Fruit fly (Drosophila melanogaster) whole organism, embryonic: ENCODE results near the gene Mondo.
A peak's percentile ranks its signal among the peaks of the same experiment; 100 is the strongest.

Experiments
- Aef1 ChIP-seq: fragments of 200-800 bp; sonication (Bioruptor generic); IDR thresholded peaks from 3 replicates; pipeline ENCODE4 v1.3.6; 2022; ENCODE audit warnings: missing biosample characterization, missing genetic modification characterization
- Bgb ChIP-seq: fragments of 200-800 bp; sonication (Bioruptor generic); IDR thresholded peaks from 2 replicates; pipeline ENCODE4 v1.3.6; 2022; ENCODE audit warnings: missing biosample characterization, missing genetic modification characterization; ENCODE audit not compliant: partially characterized antibody
- CG10209 ChIP-seq: fragments of 200-800 bp; sonication (Bioruptor generic); optimal IDR thresholded peaks from 3 replicates; lab custom pipeline; 2017; ENCODE audit warnings: missing biosample characterization, mild to moderate bottlenecking, missing genetic modification characterization, missing genetic modification reagents
- CG1024 ChIP-seq: fragments of 200-800 bp; sonication (Bioruptor generic); IDR thresholded peaks from 2 replicates; pipeline ENCODE4 v1.3.6; 2022; ENCODE audit warnings: missing biosample characterization, missing genetic modification characterization
- CG12659 ChIP-seq: fragments of 200-800 bp; sonication (Bioruptor generic); optimal IDR thresholded peaks from 3 replicates; lab custom pipeline; 2017; ENCODE audit warnings: mild to moderate bottlenecking, missing biosample characterization, missing genetic modification reagents, missing genetic modification characterization
- CG13624 ChIP-seq: fragments of 200-800 bp; sonication (Bioruptor generic); optimal IDR thresholded peaks from 2 replicates; lab custom pipeline; 2016; ENCODE audit warnings: missing biosample characterization, missing genetic modification characterization
- CG15601 ChIP-seq: fragments of 200-800 bp; sonication (Bioruptor generic); optimal IDR thresholded peaks from 3 replicates; lab custom pipeline; 2019; ENCODE audit warnings: missing biosample characterization, mild to moderate bottlenecking, missing genetic modification characterization, moderate library complexity
- CG1603 ChIP-seq: fragments of 200-800 bp; sonication (Bioruptor generic); optimal IDR thresholded peaks from 2 replicates; lab custom pipeline; 2019; ENCODE audit warnings: missing biosample characterization, mild to moderate bottlenecking, missing genetic modification characterization, moderate library complexity
- CG17328 ChIP-seq: fragments of 200-800 bp; sonication (Bioruptor generic); IDR thresholded peaks from 2 replicates; pipeline ENCODE4 v1.3.6; 2022; ENCODE audit warnings: missing biosample characterization, missing genetic modification characterization
- CG18262 ChIP-seq: fragments of 200-800 bp; optimal IDR thresholded peaks from 3 replicates; lab custom pipeline; 2019; ENCODE audit warnings: missing biosample characterization, mild to moderate bottlenecking, missing genetic modification characterization, moderate library complexity
- CG31441 ChIP-seq: fragments of 200-800 bp; sonication (Bioruptor generic); IDR thresholded peaks from 2 replicates; pipeline ENCODE4 v1.3.6; 2022; ENCODE audit warnings: missing biosample characterization, missing genetic modification characterization
- CG32532 ChIP-seq: fragments of 200-800 bp; sonication (Bioruptor generic); IDR thresholded peaks from 2 replicates; pipeline ENCODE4 v1.3.6; 2022; ENCODE audit warnings: missing biosample characterization, missing genetic modification characterization
- CG33213 ChIP-seq: fragments of 200-800 bp; sonication (Bioruptor generic); optimal IDR thresholded peaks from 3 replicates; lab custom pipeline; 2016; ENCODE audit warnings: missing biosample characterization, missing genetic modification characterization
- CG8388 ChIP-seq: fragments of 200-800 bp; sonication (Bioruptor generic); optimal IDR thresholded peaks from 2 replicates; lab custom pipeline; 2019; ENCODE audit warnings: missing biosample characterization, mild to moderate bottlenecking, missing genetic modification characterization, moderate library complexity
- CG8924 ChIP-seq: fragments of 200-800 bp; optimal IDR thresholded peaks from 3 replicates; lab custom pipeline; 2019; ENCODE audit warnings: missing biosample characterization, mild to moderate bottlenecking, missing genetic modification characterization, moderate library complexity
- CG9932 ChIP-seq: fragments of 200-800 bp; sonication (Bioruptor generic); IDR thresholded peaks from 2 replicates; pipeline ENCODE4 v1.3.6; 2022; ENCODE audit warnings: missing biosample characterization, missing genetic modification characterization
- Dbx ChIP-seq: fragments of 200-800 bp; sonication (Bioruptor generic); IDR thresholded peaks from 3 replicates; pipeline ENCODE4 v1.3.6; 2022; ENCODE audit warnings: missing biosample characterization, missing genetic modification characterization
- Dfd ChIP-seq, 2 experiments: fragments of >200 bp; optimal IDR thresholded peaks; 2 replicates each; lab custom pipeline; 2017; ENCODE audit warnings: missing biosample characterization in 2 of 2, missing genetic modification characterization in 2 of 2
- Doc2 ChIP-seq: fragments of 200-800 bp; sonication (Bioruptor generic); IDR thresholded peaks from 2 replicates; pipeline ENCODE4 v1.3.6; 2022; ENCODE audit warnings: missing biosample characterization, missing genetic modification characterization
- HLHmδ ChIP-seq: fragments of 200-800 bp; sonication (Bioruptor generic); optimal IDR thresholded peaks from 2 replicates; lab custom pipeline; 2018; ENCODE audit warnings: missing biosample characterization, mild to moderate bottlenecking, missing genetic modification characterization, moderate library complexity
- Hand ChIP-seq: fragments of 200-800 bp; sonication (Bioruptor generic); optimal IDR thresholded peaks from 2 replicates; lab custom pipeline; 2017; ENCODE audit warnings: mild to moderate bottlenecking, missing biosample characterization, missing genetic modification reagents, missing genetic modification characterization
- HmgD ChIP-seq: fragments of 200-800 bp; sonication (Bioruptor generic); optimal IDR thresholded peaks from 3 replicates; lab custom pipeline; 2016; ENCODE audit warnings: missing biosample characterization, missing genetic modification characterization
- Lhr ChIP-seq: fragments of 200-800 bp; sonication (Bioruptor generic); optimal IDR thresholded peaks from 3 replicates; lab custom pipeline; 2017; ENCODE audit warnings: mild to moderate bottlenecking, missing biosample characterization, missing genetic modification reagents, missing genetic modification characterization
- MBD-R2 ChIP-seq: fragments of 200-800 bp; sonication (Bioruptor generic); IDR thresholded peaks from 2 replicates; pipeline ENCODE4 v1.3.6; 2022; ENCODE audit warnings: missing biosample characterization, missing genetic modification characterization
- Optix ChIP-seq: fragments of 200-800 bp; sonication (Bioruptor generic); IDR thresholded peaks from 3 replicates; pipeline ENCODE4 v1.3.6; 2022; ENCODE audit warnings: missing biosample characterization, missing genetic modification characterization
- Pdp1 ChIP-seq, 2 experiments: fragments of 200-800 bp; sonication (Bioruptor generic); optimal IDR thresholded peaks; 3 replicates each; lab custom pipeline; 2016; ENCODE audit warnings: missing biosample characterization in 2 of 2, missing genetic modification characterization in 2 of 2, mild to moderate bottlenecking in 1 of 2, moderate library complexity in 1 of 2
- Ptx1 ChIP-seq: fragments of 200-800 bp; sonication (Bioruptor generic); IDR thresholded peaks from 2 replicates; pipeline ENCODE4 v1.3.6; 2022; ENCODE audit warnings: missing biosample characterization, missing genetic modification characterization
- Scr ChIP-seq: fragments of 200-800 bp; sonication (Bioruptor generic); IDR thresholded peaks from 2 replicates; pipeline ENCODE4 v1.3.6; 2022; ENCODE audit warnings: missing biosample characterization, missing genetic modification characterization; ENCODE audit not compliant: partially characterized antibody
- Sry-β ChIP-seq: fragments of 200-800 bp; sonication (Bioruptor generic); optimal IDR thresholded peaks from 2 replicates; lab custom pipeline; 2018; ENCODE audit warnings: missing biosample characterization, mild to moderate bottlenecking, missing genetic modification characterization, moderate library complexity
- Vsx1 ChIP-seq: fragments of 200-800 bp; sonication (Bioruptor generic); optimal IDR thresholded peaks from 2 replicates; lab custom pipeline; 2017; ENCODE audit warnings: missing biosample characterization, mild to moderate bottlenecking, missing genetic modification characterization, missing genetic modification reagents
- caup ChIP-seq: fragments of 200-800 bp; sonication (Bioruptor generic); optimal IDR thresholded peaks from 3 replicates; lab custom pipeline; 2017; ENCODE audit warnings: missing biosample characterization, mild to moderate bottlenecking, missing genetic modification characterization, moderate library complexity; ENCODE audit not compliant: severe bottlenecking
- danr ChIP-seq: fragments of 200-800 bp; sonication (Bioruptor generic); IDR thresholded peaks from 2 replicates; pipeline ENCODE4 v1.3.6; 2022; ENCODE audit warnings: missing biosample characterization, missing genetic modification characterization
- dpn ChIP-seq, 2 experiments: fragments of 200-800 bp; sonication (Bioruptor generic); optimal IDR thresholded peaks; 3 replicates each; lab custom pipeline; 2016; ENCODE audit warnings: missing biosample characterization in 2 of 2, missing genetic modification characterization in 2 of 2
- eve ChIP-seq, 2 experiments: fragments of >200 bp; optimal IDR thresholded peaks; 2 replicates each; lab custom pipeline; 2017; ENCODE audit warnings: missing biosample characterization in 2 of 2, missing genetic modification characterization in 2 of 2
- ewg ChIP-seq: fragments of 200-800 bp; sonication (Bioruptor generic); optimal IDR thresholded peaks from 3 replicates; lab custom pipeline; 2017; ENCODE audit warnings: mild to moderate bottlenecking, missing biosample characterization, missing genetic modification reagents, missing genetic modification characterization
- fd64A ChIP-seq: fragments of 200-800 bp; sonication (Bioruptor generic); optimal IDR thresholded peaks from 3 replicates; lab custom pipeline; 2018; ENCODE audit warnings: missing biosample characterization, mild to moderate bottlenecking, missing genetic modification characterization
- gfzf ChIP-seq: fragments of 200-800 bp; sonication (Bioruptor generic); optimal IDR thresholded peaks from 2 replicates; lab custom pipeline; 2016; ENCODE audit warnings: missing biosample characterization, mild to moderate bottlenecking, missing genetic modification characterization, moderate library complexity
- her ChIP-seq: fragments of 200-800 bp; sonication (Bioruptor generic); optimal IDR thresholded peaks from 2 replicates; lab custom pipeline; 2016; ENCODE audit warnings: missing biosample characterization, missing genetic modification characterization
- ken ChIP-seq: fragments of 200-800 bp; sonication (Bioruptor generic); IDR thresholded peaks from 3 replicates; pipeline ENCODE4 v1.3.6; 2022; ENCODE audit warnings: missing biosample characterization, missing genetic modification characterization
- nerfin-2 ChIP-seq: fragments of 200-800 bp; sonication (Bioruptor generic); IDR thresholded peaks from 2 replicates; pipeline ENCODE4 v1.3.6; 2022; ENCODE audit warnings: missing biosample characterization, missing genetic modification characterization; ENCODE audit not compliant: partially characterized antibody
- nom ChIP-seq: fragments of 200-800 bp; sonication (Bioruptor generic); optimal IDR thresholded peaks from 2 replicates; lab custom pipeline; 2017; ENCODE audit warnings: missing biosample characterization, missing genetic modification characterization, mild to moderate bottlenecking, moderate library complexity, missing genetic modification reagents
- phol ChIP-seq: fragments of 200-800 bp; sonication (Bioruptor generic); optimal IDR thresholded peaks from 3 replicates; lab custom pipeline; 2018; ENCODE audit warnings: missing biosample characterization, mild to moderate bottlenecking, missing genetic modification characterization, moderate library complexity
- sim ChIP-seq: fragments of 200-800 bp; sonication (Bioruptor generic); IDR thresholded peaks from 2 replicates; pipeline ENCODE4 v1.3.6; 2022; ENCODE audit warnings: missing biosample characterization, missing genetic modification characterization
- stwl ChIP-seq: fragments of 200-800 bp; sonication (Bioruptor generic); optimal IDR thresholded peaks from 3 replicates; lab custom pipeline; 2018; ENCODE audit warnings: missing biosample characterization, mild to moderate bottlenecking, missing genetic modification characterization, moderate library complexity
- trem ChIP-seq: fragments of 200-800 bp; optimal IDR thresholded peaks from 3 replicates; lab custom pipeline; 2019; ENCODE audit warnings: missing biosample characterization, mild to moderate bottlenecking, missing genetic modification characterization, moderate library complexity
- trh ChIP-seq: fragments of 200-800 bp; sonication (Bioruptor generic); optimal IDR thresholded peaks from 2 replicates; lab custom pipeline; 2016; ENCODE audit warnings: missing biosample characterization, missing genetic modification characterization
- tx ChIP-seq: fragments of 200-800 bp; sonication (Bioruptor generic); optimal IDR thresholded peaks from 2 replicates; lab custom pipeline; 2016; ENCODE audit warnings: missing biosample characterization, missing genetic modification characterization
- wek ChIP-seq: fragments of 200-800 bp; sonication (Bioruptor generic); optimal IDR thresholded peaks from 3 replicates; lab custom pipeline; 2018; ENCODE audit warnings: missing biosample characterization, mild to moderate bottlenecking, missing genetic modification characterization, moderate library complexity
- zen ChIP-seq: fragments of 200-800 bp; sonication (Bioruptor generic); optimal IDR thresholded peaks from 3 replicates; lab custom pipeline; 2018; ENCODE audit warnings: missing biosample characterization, mild to moderate bottlenecking, missing genetic modification characterization, moderate library complexity
- zfh1 ChIP-seq: fragments of 200-800 bp; sonication (Bioruptor generic); IDR thresholded peaks from 3 replicates; pipeline ENCODE4 v1.3.6; 2022; ENCODE audit warnings: missing biosample characterization, missing genetic modification characterization

The Mondo gene

dm6 chr2L:21262832-21263231 is 47.0 kb downstream of the Mondo start, which contains the start of gene CG8671 (continued):
- TF ChIP-seq CG8388 (GFP tag; lab: Kevin White, UChicago), result peak; percentile 15
- TF ChIP-seq Ptx1, result no peak
- 0 out of 2 replicates have a peak, but pooled peaks have one; percentile 16 for TF ChIP-seq CG17328
- peak; percentile 43 for TF ChIP-seq Lhr
- TF ChIP-seq CG13624, result peak; percentile 19
- TF ChIP-seq fd64A, result no peak
- TF ChIP-seq Optix (GFP tag; lab: Robert Waterston, UW), result no peak
- TF ChIP-seq danr (GFP tag; lab: Robert Waterston, UW), result no peak
- TF ChIP-seq HmgD (GFP tag; lab: Kevin White, UChicago), result peak; percentile 15
- TF ChIP-seq CG1603, result peak; percentile 62
- TF ChIP-seq ken (GFP tag; lab: Robert Waterston, UW), result no peak
- peak; percentile 84 for TF ChIP-seq stwl (tag; lab: Kevin White, UChicago)
- peak; percentile 66 for TF ChIP-seq CG12659 (GFP tag; lab: Kevin White, UChicago)
- TF ChIP-seq Scr (GFP tag; lab: Robert Waterston, UW), result 0 out of 2 replicates have a peak, but pooled peaks have one; percentile 6
- TF ChIP-seq trem (tag; lab: Kevin White, UChicago), result peak; percentile 34
- TF ChIP-seq sim (GFP tag; lab: Robert Waterston, UW), result no peak
- TF ChIP-seq tx, result no peak
- no peak for TF ChIP-seq dpn (GFP tag; optimal IDR thresholded peaks at IDR 0.05; lab: Kevin White, UChicago)
- TF ChIP-seq zfh1 (GFP tag; lab: Robert Waterston, UW), result peak; percentile 39; the same call in 1 of the 3 replicates
- TF ChIP-seq gfzf (GFP tag; lab: Kevin White, UChicago), result peak; percentile 90
- no peak for TF ChIP-seq CG18262
- TF ChIP-seq wek (GFP tag; lab: Kevin White, UChicago), result peak; percentile 96
- no peak for TF ChIP-seq ewg
- no peak for TF ChIP-seq Sry-β
- peak in 1 of 2 experiments; percentile 44 for TF ChIP-seq Pdp1 (GFP tag; optimal IDR thresholded peaks at IDR 0.05; lab: Kevin White, UChicago)
- TF ChIP-seq nerfin-2, result no peak
- no peak for TF ChIP-seq Dbx (GFP tag; lab: Robert Waterston, UW)
- peak; percentile 49 for TF ChIP-seq MBD-R2 (GFP tag; lab: Robert Waterston, UW)
- TF ChIP-seq CG1024 (GFP tag; lab: Robert Waterston, UW), result 0 out of 2 replicates have a peak, but pooled peaks have one; percentile 5
- no peak for TF ChIP-seq Doc2
- TF ChIP-seq nom (GFP tag; lab: Kevin White, UChicago), result peak; percentile 14
- no peak for TF ChIP-seq CG31441 (GFP tag; lab: Robert Waterston, UW)
- peak; percentile 44 for TF ChIP-seq zen (tag; lab: Kevin White, UChicago)
- peak; percentile 35; the same call in 1 of the 2 replicates for TF ChIP-seq Bgb (GFP tag; lab: Robert Waterston, UW)
- no peak for TF ChIP-seq HLHmδ (GFP tag; lab: Kevin White, UChicago)
- no peak for TF ChIP-seq Hand (GFP tag; lab: Kevin White, UChicago)
- peak; percentile 53 for TF ChIP-seq CG8924 (tag; lab: Kevin White, UChicago)
- peak; percentile 2 for TF ChIP-seq phol
- TF ChIP-seq CG15601 (tag; lab: Kevin White, UChicago), result peak; percentile 7
- peak; percentile 39 for TF ChIP-seq CG33213 (GFP tag; lab: Kevin White, UChicago)
- no peak for TF ChIP-seq CG10209 (GFP tag; lab: Kevin White, UChicago)
- TF ChIP-seq her (GFP tag; lab: Kevin White, UChicago), result peak; percentile 3
- peak; percentile 53 for TF ChIP-seq Vsx1 (GFP tag; lab: Kevin White, UChicago)
- no peak for TF ChIP-seq Aef1
- no peak for TF ChIP-seq trh (GFP tag; lab: Kevin White, UChicago)
- peak; percentile 2 for TF ChIP-seq caup (GFP tag; lab: Kevin White, UChicago)
- peak; percentile 31; the same call in 1 of the 2 replicates for TF ChIP-seq CG32532 (GFP tag; lab: Robert Waterston, UW)
- no peak for TF ChIP-seq eve (GFP tag; optimal IDR thresholded peaks at IDR 0.05; lab: Kevin White, UChicago)
- TF ChIP-seq Dfd (GFP tag; optimal IDR thresholded peaks at IDR 0.05; lab: Kevin White, UChicago), result no peak
- no peak for TF ChIP-seq CG9932 (GFP tag; lab: Robert Waterston, UW)
